Fruit fly (Drosophila melanogaster) whole organism, embryonic: ENCODE measurements around the gene CG6511.

Experiments used
- Bgb ChIP-seq: fragments of 200-800 bp; sonication (Bioruptor generic); IDR thresholded peaks from 2 replicates; pipeline ENCODE4 v1.3.6; 2022; ENCODE audit warnings: missing biosample characterization, missing genetic modification characterization; ENCODE audit not compliant: partially characterized antibody
- BtbVII ChIP-seq: fragments of 200-800 bp; sonication (Bioruptor generic); optimal IDR thresholded peaks from 3 replicates; lab custom pipeline; 2017; ENCODE audit warnings: missing biosample characterization, mild to moderate bottlenecking, missing genetic modification characterization
- CG10267 ChIP-seq: fragments of 200-800 bp; sonication (Bioruptor generic); optimal IDR thresholded peaks from 2 replicates; lab custom pipeline; 2018; ENCODE audit warnings: missing biosample characterization, mild to moderate bottlenecking, missing genetic modification characterization, moderate library complexity
- CG10431 ChIP-seq: fragments of 200-800 bp; sonication (Bioruptor generic); optimal IDR thresholded peaks from 3 replicates; lab custom pipeline; 2018; ENCODE audit warnings: missing biosample characterization, mild to moderate bottlenecking, missing genetic modification characterization
- CG10979 ChIP-seq: fragments of 200-800 bp; sonication (Bioruptor generic); optimal IDR thresholded peaks from 2 replicates; lab custom pipeline; 2018; ENCODE audit warnings: missing biosample characterization, mild to moderate bottlenecking, missing genetic modification characterization, moderate library complexity
- CG11504 ChIP-seq: fragments of 200-800 bp; sonication (Bioruptor generic); optimal IDR thresholded peaks from 3 replicates; lab custom pipeline; 2019; ENCODE audit warnings: missing biosample characterization, mild to moderate bottlenecking, missing genetic modification characterization, moderate library complexity
- CG11696 ChIP-seq: fragments of 200-800 bp; sonication (Bioruptor generic); IDR thresholded peaks from 2 replicates; pipeline ENCODE4 v1.3.6; 2022; ENCODE audit warnings: missing biosample characterization, missing genetic modification characterization
- CG12299 ChIP-seq: fragments of 200-800 bp; sonication (Bioruptor generic); optimal IDR thresholded peaks from 2 replicates; lab custom pipeline; 2018; ENCODE audit warnings: missing biosample characterization, mild to moderate bottlenecking, missing genetic modification characterization
- CG12659 ChIP-seq: fragments of 200-800 bp; sonication (Bioruptor generic); optimal IDR thresholded peaks from 3 replicates; lab custom pipeline; 2017; ENCODE audit warnings: mild to moderate bottlenecking, missing biosample characterization, missing genetic modification reagents, missing genetic modification characterization
- CG13894 ChIP-seq: fragments of 200-800 bp; sonication (Bioruptor generic); optimal IDR thresholded peaks from 3 replicates; lab custom pipeline; 2018; ENCODE audit warnings: missing biosample characterization, mild to moderate bottlenecking, missing genetic modification characterization, moderate library complexity
- CG15269 ChIP-seq: fragments of 200-800 bp; sonication (Bioruptor generic); optimal IDR thresholded peaks from 2 replicates; lab custom pipeline; 2018; ENCODE audit warnings: missing biosample characterization, mild to moderate bottlenecking, missing genetic modification characterization, moderate library complexity
- CG15479 ChIP-seq: fragments of 200-800 bp; sonication (Bioruptor generic); optimal IDR thresholded peaks from 3 replicates; lab custom pipeline; 2019; ENCODE audit warnings: missing biosample characterization, mild to moderate bottlenecking, missing genetic modification characterization, moderate library complexity
- CG16815 ChIP-seq: fragments of 200-800 bp; sonication (Bioruptor generic); optimal IDR thresholded peaks from 3 replicates; lab custom pipeline; 2017; ENCODE audit warnings: missing biosample characterization, mild to moderate bottlenecking, missing genetic modification characterization
- CG17568 ChIP-seq: fragments of 200-800 bp; sonication (Bioruptor generic); optimal IDR thresholded peaks from 2 replicates; lab custom pipeline; 2018; ENCODE audit warnings: missing biosample characterization, mild to moderate bottlenecking, missing genetic modification characterization, moderate library complexity
- CG18262 ChIP-seq: fragments of 200-800 bp; optimal IDR thresholded peaks from 3 replicates; lab custom pipeline; 2019; ENCODE audit warnings: missing biosample characterization, mild to moderate bottlenecking, missing genetic modification characterization, moderate library complexity
- CG2199 ChIP-seq: fragments of 200-800 bp; sonication (Bioruptor generic); IDR thresholded peaks from 3 replicates; pipeline ENCODE4 v1.3.6; 2022; ENCODE audit warnings: missing biosample characterization, missing genetic modification characterization
- CG2678 ChIP-seq: fragments of 200-800 bp; sonication (Bioruptor generic); optimal IDR thresholded peaks from 3 replicates; lab custom pipeline; 2019; ENCODE audit warnings: missing biosample characterization, mild to moderate bottlenecking, missing genetic modification characterization, moderate library complexity
- CG2712 ChIP-seq: fragments of 200-800 bp; optimal IDR thresholded peaks from 3 replicates; lab custom pipeline; 2019; ENCODE audit warnings: missing biosample characterization, mild to moderate bottlenecking, missing genetic modification characterization, moderate library complexity
- CG30403 ChIP-seq: fragments of 200-800 bp; sonication (Bioruptor generic); optimal IDR thresholded peaks from 3 replicates; lab custom pipeline; 2016; ENCODE audit warnings: missing biosample characterization, missing genetic modification characterization
- CG32532 ChIP-seq: fragments of 200-800 bp; sonication (Bioruptor generic); IDR thresholded peaks from 2 replicates; pipeline ENCODE4 v1.3.6; 2022; ENCODE audit warnings: missing biosample characterization, missing genetic modification characterization
- CG4617 ChIP-seq: fragments of 200-800 bp; sonication (Bioruptor generic); optimal IDR thresholded peaks from 3 replicates; lab custom pipeline; 2016; ENCODE audit warnings: missing biosample characterization, missing genetic modification characterization, borderline replicate concordance
- CG6175 ChIP-seq: fragments of 200-800 bp; sonication (Bioruptor generic); IDR thresholded peaks from 3 replicates; pipeline ENCODE4 v1.3.6; 2022; ENCODE audit warnings: missing biosample characterization, missing genetic modification characterization
- CG6654 ChIP-seq: fragments of 200-800 bp; sonication (Bioruptor generic); optimal IDR thresholded peaks from 2 replicates; lab custom pipeline; 2017; ENCODE audit warnings: missing biosample characterization, mild to moderate bottlenecking, missing genetic modification characterization
- CG7372 ChIP-seq: fragments of 200-800 bp; sonication (Bioruptor generic); IDR thresholded peaks from 2 replicates; pipeline ENCODE4 v1.3.6; 2022; ENCODE audit warnings: missing biosample characterization, missing genetic modification characterization
- CG7786 ChIP-seq: fragments of 200-800 bp; sonication (Bioruptor generic); optimal IDR thresholded peaks from 2 replicates; lab custom pipeline; 2016; ENCODE audit warnings: missing biosample characterization, missing genetic modification characterization
- CG8478 ChIP-seq: fragments of >200 bp; optimal IDR thresholded peaks from 2 replicates; lab custom pipeline; 2018
- CHES-1-like ChIP-seq: fragments of 200-800 bp; sonication (Bioruptor generic); optimal IDR thresholded peaks from 2 replicates; lab custom pipeline; 2016; ENCODE audit warnings: missing biosample characterization, missing genetic modification characterization
- Dad ChIP-seq: fragments of 200-800 bp; sonication (Bioruptor generic); optimal IDR thresholded peaks from 3 replicates; lab custom pipeline; 2016; ENCODE audit warnings: missing biosample characterization, missing genetic modification characterization
- Dll ChIP-seq: fragments of 200-800 bp; sonication (Bioruptor generic); IDR thresholded peaks from 4 replicates; pipeline ENCODE4 v1.3.6; 2022; ENCODE audit warnings: missing biosample characterization, missing genetic modification characterization; ENCODE audit not compliant: partially characterized antibody
- Doc3 ChIP-seq: fragments of 200-800 bp; sonication (Bioruptor generic); IDR thresholded peaks from 3 replicates; pipeline ENCODE4 v1.3.6; 2022; ENCODE audit warnings: missing biosample characterization, missing genetic modification characterization; ENCODE audit not compliant: partially characterized antibody
- E2f2 ChIP-seq: fragments of 200-800 bp; sonication (Bioruptor generic); IDR thresholded peaks from 2 replicates; pipeline ENCODE4 v1.3.6; 2022; ENCODE audit warnings: missing biosample characterization, missing genetic modification characterization
- Fer1 ChIP-seq: fragments of 200-800 bp; sonication (Bioruptor generic); optimal IDR thresholded peaks from 2 replicates; lab custom pipeline; 2017; ENCODE audit warnings: missing biosample characterization, mild to moderate bottlenecking, missing genetic modification characterization
- Fer3 ChIP-seq: fragments of 200-800 bp; sonication (Bioruptor generic); optimal IDR thresholded peaks from 2 replicates; lab custom pipeline; 2018; ENCODE audit warnings: missing biosample characterization, mild to moderate bottlenecking, missing genetic modification characterization, moderate library complexity
- HLH54F ChIP-seq: fragments of 200-800 bp; sonication (Bioruptor generic); optimal IDR thresholded peaks from 3 replicates; lab custom pipeline; 2016; ENCODE audit warnings: missing biosample characterization, missing genetic modification characterization
- Jarid2 ChIP-seq: fragments of 200-800 bp; sonication (Bioruptor generic); optimal IDR thresholded peaks from 3 replicates; lab custom pipeline; 2017; ENCODE audit warnings: mild to moderate bottlenecking, missing biosample characterization, missing genetic modification reagents, missing genetic modification characterization
- Med ChIP-seq: fragments of 200-800 bp; sonication (Bioruptor generic); peaks from one replicate; lab custom pipeline; 2016; ENCODE audit warnings: missing biosample characterization, missing genetic modification characterization, mild to moderate bottlenecking, inconsistent platforms, moderate library complexity
- NFAT ChIP-seq: fragments of 200-800 bp; sonication (Bioruptor generic); IDR thresholded peaks from 2 replicates; pipeline ENCODE4 v1.3.6; 2022; ENCODE audit warnings: missing biosample characterization, missing genetic modification characterization
- TFAM ChIP-seq: fragments of 200-800 bp; sonication (Bioruptor generic); optimal IDR thresholded peaks from 2 replicates; lab custom pipeline; 2017; ENCODE audit warnings: missing biosample characterization, missing genetic modification characterization, inconsistent platforms
- ara ChIP-seq: fragments of 200-800 bp; sonication (Bioruptor generic); IDR thresholded peaks from 2 replicates; pipeline ENCODE4 v1.3.6; 2022; ENCODE audit warnings: missing biosample characterization, missing genetic modification characterization
- corto ChIP-seq: fragments of 200-800 bp; sonication (Bioruptor generic); optimal IDR thresholded peaks from 2 replicates; lab custom pipeline; 2016; ENCODE audit warnings: missing biosample characterization, mild to moderate bottlenecking, missing genetic modification characterization, moderate library complexity
- dati ChIP-seq: fragments of 200-800 bp; sonication (Bioruptor generic); IDR thresholded peaks from 2 replicates; pipeline ENCODE4 v1.3.6; 2022; ENCODE audit warnings: missing biosample characterization, missing genetic modification characterization
- jigr1 ChIP-seq: fragments of 200-800 bp; sonication (Bioruptor generic); IDR thresholded peaks from 3 replicates; pipeline ENCODE4 v1.3.6; 2022; ENCODE audit warnings: missing biosample characterization, missing genetic modification characterization
- nau ChIP-seq: fragments of 200-800 bp; sonication (Bioruptor generic); optimal IDR thresholded peaks from 3 replicates; lab custom pipeline; 2017; ENCODE audit warnings: missing biosample characterization, mild to moderate bottlenecking, missing genetic modification characterization, missing genetic modification reagents
- pfk ChIP-seq: fragments of 200-800 bp; sonication (Bioruptor generic); optimal IDR thresholded peaks from 2 replicates; lab custom pipeline; 2018; ENCODE audit warnings: missing biosample characterization, mild to moderate bottlenecking, missing genetic modification characterization, moderate library complexity
- pros ChIP-seq: fragments of 200-800 bp; sonication (Bioruptor generic); optimal IDR thresholded peaks from 3 replicates; lab custom pipeline; 2019; ENCODE audit warnings: missing biosample characterization, mild to moderate bottlenecking, missing genetic modification characterization, moderate library complexity
- schlank ChIP-seq: fragments of 200-800 bp; sonication (Bioruptor generic); optimal IDR thresholded peaks from 2 replicates; lab custom pipeline; 2018; ENCODE audit warnings: missing biosample characterization, mild to moderate bottlenecking, missing genetic modification characterization
- tap ChIP-seq: fragments of 200-800 bp; optimal IDR thresholded peaks from 3 replicates; lab custom pipeline; 2019; ENCODE audit warnings: missing biosample characterization, mild to moderate bottlenecking, missing genetic modification characterization, moderate library complexity
- vfl ChIP-seq: fragments of 200-800 bp; sonication (Bioruptor generic); optimal IDR thresholded peaks from 2 replicates; lab custom pipeline; 2016; ENCODE audit warnings: missing biosample characterization, missing genetic modification characterization
- zen ChIP-seq: fragments of 200-800 bp; sonication (Bioruptor generic); optimal IDR thresholded peaks from 3 replicates; lab custom pipeline; 2018; ENCODE audit warnings: missing biosample characterization, mild to moderate bottlenecking, missing genetic modification characterization, moderate library complexity

CG6511 gene

dm6 chr3L:8675545-8676084 is 45.5 kb upstream of the CG6511 start, which contains the start of gene hry (continued):
- TF ChIP-seq CG17568 (GFP tag; lab: Kevin White, UChicago), result peak; percentile 48
- TF ChIP-seq schlank, result no peak
- peak; percentile 32 for TF ChIP-seq tap (tag; lab: Kevin White, UChicago)
- TF ChIP-seq CG2199, result peak; percentile 44; the same call in 1 of the 3 replicates
- TF ChIP-seq CG32532 (GFP tag; lab: Robert Waterston, UW), result peak; percentile 26; the same call in 1 of the 2 replicates
- TF ChIP-seq vfl, result peak; percentile 27
- TF ChIP-seq TFAM (GFP tag; lab: Kevin White, UChicago), result no peak
- peak; percentile 43 for TF ChIP-seq pros (GFP tag; lab: Kevin White, UChicago)
- peak; percentile 94 for TF ChIP-seq CG7372
- 0 out of 2 replicates have a peak, but pooled peaks have one; percentile 34 for TF ChIP-seq CG11696
- peak; percentile 4 for TF ChIP-seq pfk
- TF ChIP-seq CG8478 (lab: Kevin White, UChicago), result no peak
- peak; percentile 39 for TF ChIP-seq CG12299 (tag; lab: Kevin White, UChicago)
- TF ChIP-seq CG15269 (tag; lab: Kevin White, UChicago), result peak; percentile 56
- no peak for TF ChIP-seq Dad
- peak; percentile 40 for TF ChIP-seq CG18262 (tag; lab: Kevin White, UChicago)
- TF ChIP-seq Fer3 (tag; lab: Kevin White, UChicago), result peak; percentile 5
- peak; percentile 27; the same call in 1 of the 2 replicates for TF ChIP-seq NFAT
- TF ChIP-seq CG10979 (tag; lab: Kevin White, UChicago), result peak; percentile 37
- peak; percentile 84 for TF ChIP-seq Med (GFP tag; lab: Kevin White, UChicago)
- TF ChIP-seq corto, result peak; percentile 84
- peak; percentile 100 for TF ChIP-seq Jarid2 (GFP tag; lab: Kevin White, UChicago)
- no peak for TF ChIP-seq dati (GFP tag; lab: Robert Waterston, UW)
- peak; percentile 40 for TF ChIP-seq BtbVII (GFP tag; lab: Kevin White, UChicago)
- peak; percentile 46; the same call in 1 of the 4 replicates for TF ChIP-seq Dll (GFP tag; lab: Robert Waterston, UW)
- peak; percentile 40 for TF ChIP-seq CG10267
- peak; percentile 64 for TF ChIP-seq nau (GFP tag; lab: Kevin White, UChicago)
- peak; percentile 66 for TF ChIP-seq CG2712 (tag; lab: Kevin White, UChicago)
- TF ChIP-seq CG11504, result peak; percentile 38
- no peak for TF ChIP-seq jigr1 (GFP tag; lab: Robert Waterston, UW)
- peak; percentile 68 for TF ChIP-seq Fer1 (GFP tag; lab: Kevin White, UChicago)
- TF ChIP-seq CG7786, result no peak
- peak; percentile 63; the same call in 1 of the 2 replicates for TF ChIP-seq Bgb (GFP tag; lab: Robert Waterston, UW)
- TF ChIP-seq CG4617, result no peak
- no peak for TF ChIP-seq CG6654
- TF ChIP-seq CG13894 (tag; lab: Kevin White, UChicago), result peak; percentile 72
- peak; percentile 1 for TF ChIP-seq CG12659 (GFP tag; lab: Kevin White, UChicago)
- peak; percentile 40 for TF ChIP-seq CG2678 (tag; lab: Kevin White, UChicago)
- TF ChIP-seq CG30403 (GFP tag; lab: Kevin White, UChicago), result no peak
- TF ChIP-seq Doc3, result no peak
- TF ChIP-seq zen (tag; lab: Kevin White, UChicago), result peak; percentile 21
- no peak for TF ChIP-seq CG16815 (GFP tag; lab: Kevin White, UChicago)
- no peak for TF ChIP-seq HLH54F (GFP tag; lab: Kevin White, UChicago)
- TF ChIP-seq CHES-1-like, result no peak
- peak; percentile 100 for TF ChIP-seq CG15479
- TF ChIP-seq ara (GFP tag; lab: Robert Waterston, UW), result 0 out of 2 replicates have a peak, but pooled peaks have one; percentile 14
- TF ChIP-seq E2f2, result no peak; the same call in 1 of the 2 replicates
- 0 out of 3 replicates have a peak, but pooled peaks have one; percentile 30 for TF ChIP-seq CG6175 (GFP tag; lab: Robert Waterston, UW)
- TF ChIP-seq CG10431 (GFP tag; lab: Kevin White, UChicago), result peak; percentile 49
